Fruit fly (Drosophila melanogaster) whole organism, wandering third instar larva: ENCODE measurements around the gene CG33969.
A peak's percentile ranks its signal among the peaks of the same experiment; 100 is the strongest.

Experiments used
- Abd-B ChIP-seq: fragments of >200 bp; optimal IDR thresholded peaks from 2 replicates; lab custom pipeline; 2017; ENCODE audit warnings: missing biosample characterization, missing genetic modification characterization
- CG32264 ChIP-seq: fragments of 200-800 bp; sonication (Bioruptor generic); optimal IDR thresholded peaks from 2 replicates; lab custom pipeline; 2016; ENCODE audit warnings: missing biosample characterization, missing genetic modification characterization
- CG9705 ChIP-seq: fragments of 200-800 bp; sonication (Bioruptor generic); optimal IDR thresholded peaks from 2 replicates; lab custom pipeline; 2018; ENCODE audit warnings: missing biosample characterization, mild to moderate bottlenecking, missing genetic modification characterization
- CrebA ChIP-seq: fragments of 200-800 bp; sonication (Bioruptor generic); optimal IDR thresholded peaks from 2 replicates; lab custom pipeline; 2016; ENCODE audit warnings: missing biosample characterization, mild to moderate bottlenecking, missing genetic modification characterization, borderline replicate concordance
- Dif ChIP-seq: fragments of 200-275, 200-300 bp; sonication (Bioruptor generic); optimal IDR thresholded peaks from 2 replicates; lab custom pipeline; 2018; ENCODE audit warnings: missing biosample characterization, missing genetic modification characterization; ENCODE audit not compliant: partially characterized antibody
- GATAd ChIP-seq: sonication (Bioruptor generic); optimal IDR thresholded peaks from 2 replicates; lab custom pipeline; 2016; ENCODE audit warnings: missing biosample characterization, missing genetic modification characterization
- Hnf4 ChIP-seq: fragments of 200-800 bp; sonication (Bioruptor generic); optimal IDR thresholded peaks from 2 replicates; lab custom pipeline; 2016; ENCODE audit warnings: missing biosample characterization, mild to moderate bottlenecking, missing genetic modification characterization
- Hr78 ChIP-seq: fragments of >200 bp; optimal IDR thresholded peaks from 2 replicates; lab custom pipeline; 2017; ENCODE audit warnings: missing biosample characterization, missing genetic modification characterization
- Hr83 ChIP-seq: fragments of 200-300 bp; sonication (Bioruptor generic); optimal IDR thresholded peaks from 2 replicates; lab custom pipeline; 2016; ENCODE audit warnings: missing biosample characterization, mild to moderate bottlenecking, missing genetic modification characterization, moderate library complexity; ENCODE audit not compliant: poor library complexity, severe bottlenecking
- Jra ChIP-seq: sonication (Bioruptor generic); optimal IDR thresholded peaks from 2 replicates; lab custom pipeline; 2016; ENCODE audit warnings: missing biosample characterization, missing genetic modification characterization
- Mio ChIP-seq: sonication (Bioruptor generic); optimal IDR thresholded peaks from 2 replicates; lab custom pipeline; 2016; ENCODE audit warnings: missing biosample characterization, missing genetic modification characterization
- N ChIP-seq: fragments of >200 bp; optimal IDR thresholded peaks from 2 replicates; lab custom pipeline; 2018; ENCODE audit warnings: missing biosample characterization, missing external identifiers, missing genetic modification characterization
- OdsH ChIP-seq: fragments of 200-800 bp; sonication (Bioruptor generic); optimal IDR thresholded peaks from 2 replicates; lab custom pipeline; 2016; ENCODE audit warnings: missing biosample characterization, mild to moderate bottlenecking, missing genetic modification characterization
- Rel ChIP-seq, 2 experiments: fragments of 200-800 bp; sonication (Bioruptor generic) in 1 of 2; optimal IDR thresholded peaks; 2 replicates in 1 of 2; 3 replicates in 1 of 2; lab custom pipeline; 2016 to 2019; ENCODE audit warnings: mild to moderate bottlenecking in 2 of 2, missing biosample characterization in 2 of 2, missing genetic modification characterization in 2 of 2, moderate library complexity in 1 of 2
- Sp1 ChIP-seq: fragments of 200-800 bp; sonication (Bioruptor generic); optimal IDR thresholded peaks from 3 replicates; lab custom pipeline; 2019; ENCODE audit warnings: missing biosample characterization, mild to moderate bottlenecking, missing genetic modification characterization, moderate library complexity
- Vsx2 ChIP-seq: fragments of 200-300, 225-300 bp; sonication (Bioruptor generic); optimal IDR thresholded peaks from 2 replicates; lab custom pipeline; 2018; ENCODE audit warnings: missing biosample characterization, missing genetic modification characterization; ENCODE audit not compliant: partially characterized antibody
- br ChIP-seq: fragments of 200-800 bp; sonication (Bioruptor generic); optimal IDR thresholded peaks from 2 replicates; lab custom pipeline; 2016; ENCODE audit warnings: missing biosample characterization, missing genetic modification characterization
- dl ChIP-seq, 2 experiments: fragments of 175-275, 200-275 bp in 1 of 2; fragments of 200-275 bp in 1 of 2; sonication (Bioruptor generic); optimal IDR thresholded peaks; lab custom pipeline; 2018; ENCODE audit warnings: mild to moderate bottlenecking in 2 of 2, missing biosample characterization in 2 of 2, missing genetic modification characterization in 2 of 2, moderate library complexity in 2 of 2; ENCODE audit not compliant: partially characterized antibody in 2 of 2, insufficient read depth in 1 of 2
- dmrt93B ChIP-seq: fragments of 200-800 bp; sonication (Bioruptor generic); optimal IDR thresholded peaks from 2 replicates; lab custom pipeline; 2018; ENCODE audit warnings: missing biosample characterization, mild to moderate bottlenecking, missing genetic modification characterization
- dsf ChIP-seq: sonication (Bioruptor generic); optimal IDR thresholded peaks from 2 replicates; lab custom pipeline; 2016; ENCODE audit warnings: missing biosample characterization, missing genetic modification characterization, borderline replicate concordance
- ey ChIP-seq: fragments of 200-800 bp; sonication (Bioruptor generic); optimal IDR thresholded peaks from 2 replicates; lab custom pipeline; 2016; ENCODE audit warnings: missing biosample characterization, missing genetic modification characterization
- foxo ChIP-seq, 2 experiments: fragments of 200-800 bp; sonication (Bioruptor generic); optimal IDR thresholded peaks; 2 replicates in 1 of 2; 3 replicates in 1 of 2; lab custom pipeline; 2016 to 2017; ENCODE audit warnings: missing biosample characterization in 2 of 2, missing genetic modification characterization in 2 of 2
- fru ChIP-seq: fragments of 200-800 bp; sonication (Bioruptor generic); optimal IDR thresholded peaks from 3 replicates; lab custom pipeline; 2016; ENCODE audit warnings: missing biosample characterization, mild to moderate bottlenecking, missing genetic modification characterization
- h ChIP-seq: fragments of 200-800 bp; sonication (Bioruptor generic); optimal IDR thresholded peaks from 3 replicates; lab custom pipeline; 2016; ENCODE audit warnings: missing biosample characterization, mild to moderate bottlenecking, missing genetic modification characterization
- jim ChIP-seq: fragments of 175-275, 200-325 bp; sonication (Bioruptor generic); optimal IDR thresholded peaks from 2 replicates; lab custom pipeline; 2016; ENCODE audit warnings: missing biosample characterization, mild to moderate bottlenecking, missing genetic modification characterization
- lola ChIP-seq: fragments of >200 bp; optimal IDR thresholded peaks from 2 replicates; lab custom pipeline; 2017; ENCODE audit warnings: missing biosample characterization, missing genetic modification characterization
- pan ChIP-seq: fragments of >200 bp; optimal IDR thresholded peaks from 2 replicates; lab custom pipeline; 2017
- psq ChIP-seq: fragments of 200-800 bp; sonication (Bioruptor generic); optimal IDR thresholded peaks from 3 replicates; lab custom pipeline; 2017; ENCODE audit warnings: missing biosample characterization, mild to moderate bottlenecking, missing genetic modification characterization, moderate library complexity
- rgr ChIP-seq: fragments of 200-800 bp; sonication (Bioruptor generic); optimal IDR thresholded peaks from 3 replicates; lab custom pipeline; 2016; ENCODE audit warnings: missing biosample characterization, mild to moderate bottlenecking, missing genetic modification characterization
- sage ChIP-seq: fragments of 200-800 bp; sonication (Bioruptor generic); optimal IDR thresholded peaks from 2 replicates; lab custom pipeline; 2016; ENCODE audit warnings: missing biosample characterization, mild to moderate bottlenecking, missing genetic modification characterization
- sv ChIP-seq: fragments of 200-800 bp; sonication (Bioruptor generic); optimal IDR thresholded peaks from 3 replicates; lab custom pipeline; 2016; ENCODE audit warnings: missing biosample characterization, missing genetic modification characterization
- usp ChIP-seq: fragments of >200 bp; optimal IDR thresholded peaks from 2 replicates; lab custom pipeline; 2017; ENCODE audit warnings: missing biosample characterization, missing genetic modification characterization
- woc ChIP-seq: sonication (Bioruptor generic); optimal IDR thresholded peaks from 2 replicates; lab custom pipeline; 2016; ENCODE audit warnings: missing biosample characterization, mild to moderate bottlenecking, missing genetic modification characterization

The CG33969 gene

DNA sequence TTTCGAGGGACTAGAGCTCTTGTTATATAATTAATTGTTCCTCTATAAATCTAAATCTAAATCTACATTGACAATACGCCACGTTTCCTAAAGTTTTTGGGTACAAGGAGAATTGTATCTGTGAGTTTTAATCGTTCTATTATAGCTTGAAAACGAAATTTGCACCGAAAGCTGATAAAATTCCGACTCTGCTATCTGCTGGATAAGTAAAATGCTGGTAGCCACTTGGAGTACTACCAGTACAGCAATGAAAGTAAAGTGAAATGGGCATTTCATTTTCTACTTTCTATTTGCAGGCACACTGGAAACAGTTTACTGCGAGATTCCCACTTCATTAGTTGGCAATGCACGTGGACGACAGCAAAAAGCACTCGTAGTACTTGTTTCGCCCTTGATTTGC lies 40.2 kb downstream of the CG33969 start, which contains the start of gene CG5618:
Gene CG5618 (plus strand): TSS at position 301 of the 400 bp plus-strand sequence.
- no peak for TF ChIP-seq OdsH (GFP tag; lab: Kevin White, UChicago)
- no peak for TF ChIP-seq Hr78 (GFP tag; lab: Kevin White, UChicago)
- no peak for TF ChIP-seq br
- TF ChIP-seq fru (GFP tag; lab: Kevin White, UChicago) = no peak
- no peak for TF ChIP-seq Rel (GFP tag; optimal IDR thresholded peaks at IDR 0.05; lab: Kevin White, UChicago)
- no peak for TF ChIP-seq Rel (tag; optimal IDR thresholded peaks at IDR 0.05; lab: Kevin White, UChicago)
- no peak for TF ChIP-seq CrebA
- no peak for TF ChIP-seq Hnf4
- no peak for TF ChIP-seq dmrt93B (GFP tag; lab: Kevin White, UChicago)
- no peak for TF ChIP-seq rgr
- no peak for TF ChIP-seq sage (GFP tag; lab: Kevin White, UChicago)

DNA sequence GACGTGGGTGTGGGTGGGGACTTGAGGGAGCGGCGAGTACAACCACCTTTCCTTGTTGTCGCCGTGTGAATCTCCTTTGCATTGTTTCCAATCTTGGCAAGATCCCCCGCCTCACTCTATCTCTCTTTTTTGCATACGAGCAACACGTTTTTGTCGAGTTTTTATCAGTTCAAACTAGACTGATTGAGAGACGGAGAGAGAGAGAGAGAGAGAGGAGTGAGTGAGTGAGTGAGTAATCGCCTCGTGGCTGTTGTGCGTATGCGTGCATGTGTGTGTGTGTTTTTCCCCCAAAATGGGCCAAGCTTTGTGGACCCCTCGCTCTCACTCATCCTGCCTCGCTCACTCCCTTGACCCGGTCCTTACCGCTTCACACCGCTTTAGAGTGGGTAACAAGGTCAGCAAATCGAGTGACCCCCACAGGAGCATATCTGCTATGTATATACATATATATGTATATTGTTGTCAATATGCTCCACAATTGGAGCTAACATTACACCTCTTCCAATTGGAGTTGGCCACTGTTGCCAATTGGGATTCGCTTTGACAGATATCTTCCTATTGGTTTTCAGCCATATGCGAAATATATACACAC lies 43.9 kb downstream of the CG33969 start:
- TF ChIP-seq Vsx2 (peak; percentile 65), pan (lab: Kevin White, UChicago) (no peak), br (no peak), jim (no peak), rgr (no peak), sage (GFP tag; lab: Kevin White, UChicago) (peak; percentile 6), Dif (GFP tag; lab: Kevin White, UChicago) (peak; percentile 88), woc (no peak), dmrt93B (GFP tag; lab: Kevin White, UChicago) (no peak), psq (GFP tag; lab: Kevin White, UChicago) (no peak), h (GFP tag; lab: Kevin White, UChicago) (peak; percentile 3), ey (no peak), foxo (GFP tag; optimal IDR thresholded peaks at IDR 0.05; lab: Kevin White, UChicago) (no peak), CrebA (no peak), CG32264 (GFP tag; lab: Kevin White, UChicago) (no peak), fru (GFP tag; lab: Kevin White, UChicago) (no peak), dl (GFP tag; optimal IDR thresholded peaks at IDR 0.05; lab: Kevin White, UChicago; ENCODE audit: insufficient read depth in 1 of 2, partially characterized antibody in 2 of 2) (peak; percentile 55 to 88), Abd-B (GFP tag; lab: Kevin White, UChicago) (no peak), Hnf4 (no peak), N (GFP tag; lab: Kevin White, UChicago) (no peak), Jra (peak; percentile 48), lola (GFP tag; lab: Kevin White, UChicago) (no peak), GATAd (GFP tag; lab: Kevin White, UChicago) (no peak), Hr78 (GFP tag; lab: Kevin White, UChicago) (no peak), usp (GFP tag; lab: Kevin White, UChicago) (no peak), sv (GFP tag; lab: Kevin White, UChicago) (no peak), CG9705 (GFP tag; lab: Kevin White, UChicago) (no peak), Rel (GFP tag; optimal IDR thresholded peaks at IDR 0.05; lab: Kevin White, UChicago) (no peak), Rel (tag; optimal IDR thresholded peaks at IDR 0.05; lab: Kevin White, UChicago) (peak; percentile 100)

DNA sequence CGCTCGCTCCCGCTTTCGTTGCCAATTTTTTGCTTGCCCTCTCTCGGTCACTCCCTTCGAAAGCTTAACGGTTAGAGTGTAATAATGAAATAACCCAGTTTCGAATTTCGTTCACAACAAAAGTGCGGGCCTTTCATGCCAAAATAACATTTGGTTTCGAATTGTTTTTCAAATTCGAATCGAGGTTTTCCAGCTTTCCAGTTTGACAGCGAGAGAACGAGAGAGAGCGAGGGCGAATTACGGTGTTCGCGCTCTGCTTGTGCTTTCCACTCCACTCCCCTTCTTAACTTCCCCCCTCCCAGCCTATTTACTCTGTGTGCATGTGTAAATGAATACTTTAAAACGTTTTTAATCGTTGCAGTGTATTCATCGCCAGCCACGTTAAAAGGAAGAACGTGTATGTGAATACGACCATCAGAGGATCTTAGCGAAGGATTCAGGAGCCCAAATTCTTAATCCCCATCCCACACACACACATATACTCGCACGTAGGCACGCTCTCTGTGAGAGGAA lies 44.7 kb downstream of the CG33969 start:
- TF ChIP-seq pan (lab: Kevin White, UChicago) = no peak
- TF ChIP-seq Rel (GFP tag; optimal IDR thresholded peaks at IDR 0.05; lab: Kevin White, UChicago) = no peak
- TF ChIP-seq Rel (tag; optimal IDR thresholded peaks at IDR 0.05; lab: Kevin White, UChicago) = peak; percentile 56
- TF ChIP-seq sage (GFP tag; lab: Kevin White, UChicago) = no peak
- peak; percentile 31 for TF ChIP-seq OdsH (GFP tag; lab: Kevin White, UChicago)
- TF ChIP-seq CG9705 (GFP tag; lab: Kevin White, UChicago) = no peak

DNA sequence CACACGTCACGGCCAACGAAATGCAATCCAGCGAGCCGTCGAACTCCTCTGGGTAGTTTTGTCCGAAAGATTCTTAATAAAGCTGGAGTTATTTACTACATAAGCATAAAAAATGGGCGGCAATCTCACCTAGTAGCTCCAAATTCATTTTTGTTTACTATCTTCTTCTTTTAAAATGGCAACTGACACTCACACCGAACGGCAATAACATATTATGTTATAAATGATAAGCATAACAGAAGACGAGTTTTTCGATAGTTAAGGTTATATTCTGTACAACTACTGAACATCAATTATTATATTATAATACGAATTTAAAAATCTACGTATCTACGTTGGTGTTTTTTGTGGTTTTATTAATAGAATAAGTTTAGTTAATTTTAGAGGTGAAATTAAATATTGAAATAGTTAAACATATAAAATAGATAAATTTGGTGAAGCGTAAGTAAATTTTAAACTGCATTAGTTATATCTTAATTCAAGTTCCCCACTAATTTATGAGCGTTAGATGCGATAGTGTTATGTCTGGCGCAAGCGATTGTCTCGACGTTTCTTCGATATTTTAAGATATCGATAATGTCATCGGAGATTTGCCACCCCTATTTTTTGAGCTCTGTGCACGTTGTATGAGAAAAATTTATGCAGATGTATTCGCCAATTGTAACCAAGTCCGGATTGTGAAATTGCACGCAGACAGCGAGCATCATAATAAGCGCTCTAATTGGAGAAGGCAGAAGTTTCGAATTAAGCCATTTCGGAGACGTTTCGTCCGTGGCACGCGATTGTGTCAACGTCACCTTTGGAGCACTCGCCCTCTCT lies 45.4 kb downstream of the CG33969 start, which contains the start of the genes Rbbp5 and eRF1:
Gene Rbbp5 (minus strand): TSS at position 181 of the 819 bp plus-strand sequence.
Gene eRF1 (plus strand): TSS at position 594 of the 819 bp plus-strand sequence.
- TF ChIP-seq Dif (GFP tag; lab: Kevin White, UChicago) (no peak), woc (peak; percentile 80), Sp1 (GFP tag; lab: Kevin White, UChicago) (peak; percentile 75), Jra (peak; percentile 82), pan (lab: Kevin White, UChicago) (no peak), usp (GFP tag; lab: Kevin White, UChicago) (no peak), dl (GFP tag; optimal IDR thresholded peaks at IDR 0.05; lab: Kevin White, UChicago; ENCODE audit: insufficient read depth in 1 of 2, partially characterized antibody in 2 of 2) (no peak), N (GFP tag; lab: Kevin White, UChicago) (no peak), jim (peak; percentile 42), Mio (GFP tag; lab: Kevin White, UChicago) (no peak), Abd-B (GFP tag; lab: Kevin White, UChicago) (no peak), Vsx2 (no peak), foxo (GFP tag; optimal IDR thresholded peaks at IDR 0.05; lab: Kevin White, UChicago) (peak in 1 of 2 experiments; percentile 86), dsf (GFP tag; lab: Kevin White, UChicago) (peak; percentile 48), rgr (peak; percentile 71), Hr83 (GFP tag; lab: Kevin White, UChicago) (peak; percentile 70), Hr78 (GFP tag; lab: Kevin White, UChicago) (no peak), fru (GFP tag; lab: Kevin White, UChicago) (peak; percentile 71), h (GFP tag; lab: Kevin White, UChicago) (peak; percentile 71), Hnf4 (peak; percentile 82), br (peak; percentile 45), psq (GFP tag; lab: Kevin White, UChicago) (peak; percentile 74), CG32264 (GFP tag; lab: Kevin White, UChicago) (no peak), CG9705 (GFP tag; lab: Kevin White, UChicago) (peak; percentile 39), CrebA (no peak), OdsH (GFP tag; lab: Kevin White, UChicago) (peak; percentile 72), sage (GFP tag; lab: Kevin White, UChicago) (peak; percentile 54), sv (GFP tag; lab: Kevin White, UChicago) (peak; percentile 83), Rel (GFP tag; optimal IDR thresholded peaks at IDR 0.05; lab: Kevin White, UChicago) (no peak), Rel (tag; optimal IDR thresholded peaks at IDR 0.05; lab: Kevin White, UChicago) (no peak)
